Worm (Caenorhabditis elegans) whole organism, L4/young adult: ENCODE data around the gene sec-16A.1.

Experiments used
- W03F9.2 ChIP-seq: fragments of 150-350 bp; optimal IDR thresholded peaks from 2 replicates; lab custom pipeline; 2014; ENCODE audit warnings: missing biosample characterization, missing genetic modification characterization
- dao-5 ChIP-seq: sonication (generic microtip); optimal IDR thresholded peaks from 2 replicates; lab custom pipeline; 2016; ENCODE audit warnings: missing genotype, missing genetic modification characterization, moderate library complexity, missing compliant biosample characterization
- him-1 ChIP-seq: sonication (generic microtip); optimal IDR thresholded peaks from 2 replicates; lab custom pipeline; 2016; ENCODE audit warnings: missing genotype, missing genetic modification reagents, missing genetic modification characterization, missing compliant biosample characterization

- TF ChIP-seq dao-5 (tag; lab: Kevin White, UChicago), result no peak
- TF ChIP-seq him-1, result no peak
- no peak for TF ChIP-seq W03F9.2 (tag; lab: Kevin White, UChicago)
Observed at ce11 chrIII:9143911-9144310, 18.3 kb downstream of the sec-16A.1 start, which contains the start of gene ZK512.11.
